Worm (Caenorhabditis elegans): ENCODE measurements around the gene grd-13.

The grd-13 gene

DNA sequence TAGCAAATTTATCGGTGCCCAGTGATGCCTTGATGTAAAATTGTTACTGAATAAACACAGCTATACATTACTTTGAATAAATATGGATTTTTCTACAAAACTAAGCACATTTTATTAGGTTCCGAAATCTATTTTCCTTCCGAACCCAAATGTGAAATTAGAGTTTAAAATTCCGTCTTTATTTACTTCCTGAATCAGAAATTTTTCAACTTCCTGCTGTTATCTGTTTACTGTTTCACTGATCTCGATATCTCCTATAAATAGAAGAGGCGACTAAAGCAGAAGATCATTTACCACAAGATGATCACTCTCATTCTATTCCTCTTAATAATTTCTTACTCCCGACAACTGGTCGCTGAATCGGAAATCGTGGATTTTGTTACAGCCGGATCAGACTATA, 31.6 kb downstream of the grd-13 start, which contains the start of gene F58E2.2:
Gene F58E2.2 (plus strand): TSS at position 301 of the 400 bp plus-strand sequence.
- TF ChIP-seq nhr-85 (tag) (peak; percentile 0), Y116A8C.19 (tag; optimal IDR thresholded peaks at IDR 0.05; ENCODE audit: borderline replicate concordance) (no peak)

DNA sequence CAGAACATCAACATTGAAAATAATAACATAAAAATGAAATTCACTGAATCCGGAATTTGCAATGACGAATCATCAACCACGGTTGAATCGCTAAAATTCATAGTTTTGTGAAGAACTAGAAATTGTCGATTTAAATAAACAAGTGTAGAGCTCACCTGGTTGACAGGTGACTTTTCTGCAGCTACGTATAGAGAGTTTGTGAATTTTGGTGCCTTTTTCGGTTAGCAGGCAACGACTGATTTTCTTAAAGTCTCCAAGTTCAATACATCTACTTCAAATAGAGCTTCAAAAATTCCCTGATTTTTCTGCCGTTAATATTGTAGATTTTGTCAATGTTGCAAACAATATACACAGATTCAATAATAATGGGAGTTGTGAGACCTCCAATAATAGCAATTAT, 39.0 kb downstream of the grd-13 start, which contains the start of gene srz-69:
Gene srz-69 (minus strand): TSS at position 101 of the 400 bp plus-strand sequence.
- TF ChIP-seq lin-14 (GFP tag; optimal IDR thresholded peaks at IDR 0.05) (no peak), lin-39 (tag; optimal IDR thresholded peaks at IDR 0.05) (no peak), nhr-71 (tag; optimal IDR thresholded peaks at IDR 0.05) (no peak), ets-5 (GFP tag; IDR thresholded peaks at IDR 0.05) (no peak), fos-1 (tag; optimal IDR thresholded peaks at IDR 0.05) (no peak), ceh-8 (GFP tag; optimal IDR thresholded peaks at IDR 0.05) (no peak), lir-3 (tag; optimal IDR thresholded peaks at IDR 0.05; ENCODE audit: poor library complexity) (no peak), mef-2 (tag; optimal IDR thresholded peaks at IDR 0.05) (no peak)

DNA sequence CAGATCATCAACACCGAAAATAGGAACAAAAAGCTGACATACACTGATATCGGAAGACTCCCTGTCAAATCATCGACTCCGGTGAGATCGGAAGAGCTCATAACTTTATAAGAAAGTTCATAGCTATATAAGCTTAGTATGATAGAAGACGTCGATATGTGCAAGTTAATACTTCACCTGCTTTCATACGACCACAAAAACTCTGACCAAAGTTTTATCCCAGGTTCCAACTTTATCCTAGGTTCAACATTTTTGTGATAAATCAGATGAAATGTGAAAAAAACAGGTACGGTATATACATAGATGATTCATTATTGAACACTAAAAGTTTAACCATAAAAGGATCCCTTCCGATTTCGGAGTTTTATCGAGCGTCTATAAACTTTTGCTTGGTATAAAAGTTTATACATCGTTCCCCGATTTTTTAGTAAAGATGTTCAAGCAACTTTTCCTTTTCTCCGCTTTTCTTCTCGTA, 40.8 kb downstream of the grd-13 start, which contains the start of the genes srz-70 and C09G12.5:
Gene srz-70 (minus strand): TSS at position 101 of the 475 bp plus-strand sequence.
Gene C09G12.5 (plus strand): TSS at position 425 of the 475 bp plus-strand sequence.
- no peak for TF ChIP-seq dsc-1 (tag; optimal IDR thresholded peaks at IDR 0.05)

DNA sequence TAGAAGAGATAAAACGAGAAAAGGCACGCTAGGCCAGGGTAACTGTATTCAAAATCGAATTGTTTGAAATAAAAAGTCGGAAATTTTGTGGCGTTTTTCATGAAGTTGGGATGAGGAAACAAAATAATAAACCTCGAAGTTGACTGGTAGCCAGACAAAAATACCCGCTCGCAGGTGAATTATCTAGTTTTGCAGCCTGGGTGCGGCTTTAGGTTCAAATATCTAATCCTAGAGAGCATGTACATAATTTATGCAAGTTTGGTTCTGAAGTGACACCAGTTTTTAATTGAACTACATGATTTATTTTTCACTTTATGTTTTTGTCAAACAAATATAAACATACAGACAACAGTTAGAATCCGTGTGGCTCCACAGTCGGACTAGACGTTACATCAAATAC, 43.6 kb downstream of the grd-13 start, which contains the start of gene srz-37:
Gene srz-37 (minus strand): TSS at position 101 of the 400 bp plus-strand sequence.
- TF ChIP-seq mdl-1 (tag; optimal IDR thresholded peaks at IDR 0.05) (no peak), lin-15B (tag; optimal IDR thresholded peaks at IDR 0.05) (no peak), ztf-4 (tag; optimal IDR thresholded peaks at IDR 0.05) (no peak), lin-14 (GFP tag; optimal IDR thresholded peaks at IDR 0.05) (no peak), nhr-28 (tag; optimal IDR thresholded peaks at IDR 0.05) (no peak), unc-30 (tag; optimal IDR thresholded peaks at IDR 0.05) (no peak), efl-1 (optimal IDR thresholded peaks at IDR 0.05) (no peak), efl-1 (GFP tag; optimal IDR thresholded peaks at IDR 0.05 in 1 of 2) (no peak), efl-3 (GFP tag; optimal IDR thresholded peaks at IDR 0.05) (no peak), hlh-17 (GFP tag; optimal IDR thresholded peaks at IDR 0.05; ENCODE audit: borderline replicate concordance) (no peak), lin-39 (tag; optimal IDR thresholded peaks at IDR 0.05) (no peak), dsc-1 (tag; optimal IDR thresholded peaks at IDR 0.05) (no peak), ceh-90 (tag; optimal IDR thresholded peaks at IDR 0.05) (no peak), ceh-63 (GFP tag; optimal IDR thresholded peaks at IDR 0.05) (no peak), dpl-1 (GFP tag; optimal IDR thresholded peaks at IDR 0.05) (no peak), fos-1 (tag; optimal IDR thresholded peaks at IDR 0.05) (no peak), unc-62 (GFP tag; optimal IDR thresholded peaks at IDR 0.05) (no peak), snu-23 (GFP tag; optimal IDR thresholded peaks at IDR 0.05) (no peak), ets-5 (GFP tag; IDR thresholded peaks at IDR 0.05) (no peak), nhr-76 (tag; optimal IDR thresholded peaks at IDR 0.05) (no peak)

DNA sequence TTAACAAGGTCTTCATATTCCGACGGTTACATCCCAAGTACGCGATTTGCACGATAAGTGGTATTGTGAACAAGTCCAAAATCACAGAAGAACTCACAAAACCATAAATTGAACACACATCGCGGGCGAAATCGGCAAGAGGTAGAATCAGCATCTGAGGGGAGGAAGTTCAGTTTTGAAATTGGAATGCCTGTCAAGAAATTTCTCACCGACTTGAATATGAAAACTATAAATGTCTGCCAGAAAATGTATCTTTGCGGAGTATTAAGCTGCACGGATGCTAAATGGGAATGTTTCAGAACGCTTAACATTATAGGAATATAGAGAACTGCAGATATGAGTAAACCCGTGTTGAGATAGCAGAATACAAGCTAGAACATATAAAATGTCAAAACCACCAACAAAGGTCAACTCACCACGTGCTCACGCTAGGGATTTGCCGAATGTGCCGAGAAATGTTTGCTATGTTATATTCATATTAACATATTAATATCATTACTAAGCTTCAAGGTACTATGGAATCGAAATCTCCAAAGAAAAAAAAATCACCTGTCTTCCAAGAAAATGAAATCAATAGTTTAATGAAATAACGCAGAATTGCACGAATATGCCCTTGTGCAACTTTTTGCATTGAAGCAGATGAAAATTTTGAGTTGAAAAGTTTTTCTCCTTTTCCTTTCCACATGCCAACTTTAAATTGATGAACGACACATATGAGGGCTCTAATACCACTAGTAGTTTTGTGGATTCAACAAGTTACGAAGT, 44.3 kb downstream of the grd-13 start, which contains the start of gene srz-82:
Gene srz-82 (plus strand): TSS at position 701 of the 765 bp plus-strand sequence.
- no peak for TF ChIP-seq efl-1 (optimal IDR thresholded peaks at IDR 0.05)
- TF ChIP-seq efl-1 (GFP tag; optimal IDR thresholded peaks at IDR 0.05 in 1 of 2): peak in 1 of 2 experiments; percentile 15
- peak; percentile 99 for TF ChIP-seq hlh-4 (tag; optimal IDR thresholded peaks at IDR 0.05)
- TF ChIP-seq lin-14 (GFP tag; optimal IDR thresholded peaks at IDR 0.05): no peak
- TF ChIP-seq ces-1 (GFP tag; optimal IDR thresholded peaks at IDR 0.05): no peak
- TF ChIP-seq fkh-8 (tag; optimal IDR thresholded peaks at IDR 0.05): peak; percentile 32

Data from whole organism, L1 larva.